Worm (Caenorhabditis elegans): Measurements from ENCODE around the gene Y82E9BR.9.

Y82E9BR.9 gene

DNA sequence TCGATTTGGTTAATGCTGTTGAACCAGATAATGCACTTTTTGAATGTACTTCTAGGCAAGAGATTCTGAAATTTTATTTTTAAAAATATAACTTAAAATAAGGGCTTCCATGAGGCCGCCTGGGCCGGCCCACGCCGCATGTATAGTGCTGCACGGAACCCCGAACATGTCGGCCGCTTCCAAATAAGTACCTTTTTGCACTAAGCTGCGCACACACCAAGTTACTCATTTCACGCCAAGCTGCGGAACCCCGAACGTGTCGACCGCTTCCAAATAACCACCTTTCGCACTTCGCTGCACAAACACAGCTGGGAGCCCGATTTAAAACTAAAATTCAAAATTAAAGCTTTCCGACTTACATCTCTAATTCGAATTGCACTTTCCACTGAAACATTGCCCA is 48.2 kb downstream of the Y82E9BR.9 start:
- no peak for TF ChIP-seq sdz-12 (GFP tag; optimal IDR thresholded peaks at IDR 0.05)
- no peak for TF ChIP-seq spr-3 (GFP tag; optimal IDR thresholded peaks at IDR 0.05)
- no peak for TF ChIP-seq mep-1 (tag; optimal IDR thresholded peaks at IDR 0.05)
- TF ChIP-seq mdl-1 (tag; optimal IDR thresholded peaks at IDR 0.05) = no peak
- TF ChIP-seq aly-2 (tag; optimal IDR thresholded peaks at IDR 0.05) = no peak
- no peak for TF ChIP-seq lsy-2 (tag; optimal IDR thresholded peaks at IDR 0.05)
- no peak for TF ChIP-seq gei-8 (GFP tag; optimal IDR thresholded peaks at IDR 0.05)
- no peak for TF ChIP-seq nhr-102 (tag; optimal IDR thresholded peaks at IDR 0.05)
- TF ChIP-seq F49E8.2 (tag; optimal IDR thresholded peaks at IDR 0.05; ENCODE audit: borderline replicate concordance) = no peak
- TF ChIP-seq lin-38 (GFP tag; IDR thresholded peaks at IDR 0.05) = no peak
- no peak for TF ChIP-seq skn-1 (tag; optimal IDR thresholded peaks at IDR 0.05)
